Worm (Caenorhabditis elegans): ENCODE results near the gene let-23.

DNA sequence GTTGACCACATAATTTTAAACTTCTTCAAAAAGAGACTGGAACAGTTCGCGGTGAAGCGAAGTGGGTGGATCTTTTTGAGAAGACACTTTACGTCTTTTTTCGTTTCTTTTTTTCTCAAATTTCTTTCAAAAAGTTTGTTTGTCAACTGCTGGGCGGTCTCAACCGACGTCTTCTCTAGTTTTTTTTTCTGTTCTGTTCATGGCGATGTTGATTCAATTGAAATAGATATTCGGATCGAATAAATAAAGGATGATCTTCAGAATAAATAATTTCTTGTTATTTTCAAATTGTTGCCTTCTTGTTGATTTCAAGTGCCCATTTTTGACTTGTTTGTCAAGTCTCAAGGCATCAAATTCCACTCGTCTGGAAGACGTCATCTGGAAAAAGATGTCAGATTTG, 53.1 kb downstream of the let-23 start, which contains the start of gene T26C5.4:
- TF ChIP-seq athp-1 (tag; optimal IDR thresholded peaks at IDR 0.05) (no peak), cebp-1 (GFP tag; IDR thresholded peaks at IDR 0.05) (no peak), cebp-1 (tag; optimal IDR thresholded peaks at IDR 0.05) (no peak), ama-1 (optimal IDR thresholded peaks at IDR 0.05) (no peak), ama-1 (GFP tag; optimal IDR thresholded peaks at IDR 0.05) (no peak), tbp1 (GFP tag; optimal IDR thresholded peaks at IDR 0.05) (no peak), F39B2.1 (GFP tag; IDR thresholded peaks at IDR 0.05) (no peak), B0336.3 (GFP tag; IDR thresholded peaks at IDR 0.05) (no peak), dpff-1 (tag; optimal IDR thresholded peaks at IDR 0.05) (no peak), Y56A3A.18 (GFP tag; IDR thresholded peaks at IDR 0.05) (no peak), hsf-1 (GFP tag; IDR thresholded peaks at IDR 0.05) (no peak), Y53G8AR.9 (GFP tag; conservative IDR thresholded peaks at IDR 0.05) (no peak), Y53F4B.3 (GFP tag; IDR thresholded peaks at IDR 0.05) (no peak), hrde-1 (tag; optimal IDR thresholded peaks at IDR 0.05; ENCODE audit: borderline replicate concordance) (no peak), ztf-3 (GFP tag; optimal IDR thresholded peaks at IDR 0.05) (no peak), ztf-25 (GFP tag; IDR thresholded peaks at IDR 0.05) (no peak)

Data from whole organism, young adult.